Fruit fly (Drosophila melanogaster) whole organism, pupa: ENCODE data around the gene RpL13A.

ENCODE experiments used
- CG10348 ChIP-seq: fragments of 200-800 bp; sonication (Bioruptor generic); IDR thresholded peaks from 2 replicates; pipeline ENCODE4 v1.3.6; 2022; ENCODE audit warnings: missing biosample characterization, missing genetic modification characterization
- CG12605 ChIP-seq: fragments of 200-800 bp; sonication (Bioruptor generic); IDR thresholded peaks from 2 replicates; pipeline ENCODE4 v1.3.6; 2022; ENCODE audit warnings: missing biosample characterization, missing genetic modification characterization
- CG13204 ChIP-seq: fragments of 200-800 bp; sonication (Bioruptor generic); optimal IDR thresholded peaks from 2 replicates; lab custom pipeline; 2018; ENCODE audit warnings: missing biosample characterization, mild to moderate bottlenecking, missing genetic modification characterization, moderate library complexity
- CG14655 ChIP-seq: fragments of 200-800 bp; sonication (Bioruptor generic); optimal IDR thresholded peaks from 3 replicates; lab custom pipeline; 2017; ENCODE audit warnings: mild to moderate bottlenecking, missing biosample characterization, missing genetic modification reagents, missing genetic modification characterization
- CG15710 ChIP-seq: fragments of 200-800 bp; sonication (Bioruptor generic); optimal IDR thresholded peaks from 2 replicates; lab custom pipeline; 2018; ENCODE audit warnings: missing biosample characterization, mild to moderate bottlenecking, missing genetic modification characterization, moderate library complexity
- CG17806 ChIP-seq: fragments of 200-800 bp; sonication (Bioruptor generic); optimal IDR thresholded peaks from 2 replicates; lab custom pipeline; 2018; ENCODE audit warnings: missing biosample characterization, mild to moderate bottlenecking, missing genetic modification characterization, moderate library complexity
- CG32121 ChIP-seq: fragments of 200-800 bp; sonication (Bioruptor generic); IDR thresholded peaks from 2 replicates; pipeline ENCODE4 v1.3.6; 2022; ENCODE audit warnings: missing biosample characterization, missing genetic modification characterization
- CG34367 ChIP-seq: fragments of 200-800 bp; sonication (Bioruptor generic); optimal IDR thresholded peaks from 2 replicates; lab custom pipeline; 2018; ENCODE audit warnings: missing biosample characterization, mild to moderate bottlenecking, missing genetic modification characterization
- CG4496 ChIP-seq: fragments of 200-800 bp; sonication (Bioruptor generic); IDR thresholded peaks from 3 replicates; pipeline ENCODE4 v1.3.6; 2022; ENCODE audit warnings: missing biosample characterization, missing genetic modification characterization
- CG8159 ChIP-seq: fragments of 200-800 bp; sonication (Bioruptor generic); optimal IDR thresholded peaks from 3 replicates; lab custom pipeline; 2018; ENCODE audit warnings: missing biosample characterization, mild to moderate bottlenecking, missing genetic modification characterization, moderate library complexity
- CG8301 ChIP-seq: fragments of 200-800 bp; sonication (Bioruptor generic); optimal IDR thresholded peaks from 2 replicates; lab custom pipeline; 2018; ENCODE audit warnings: missing biosample characterization, mild to moderate bottlenecking, missing genetic modification characterization
- CG9948 ChIP-seq: fragments of 200-800 bp; sonication (Bioruptor generic); optimal IDR thresholded peaks from 2 replicates; lab custom pipeline; 2018; ENCODE audit warnings: missing biosample characterization, mild to moderate bottlenecking, missing genetic modification characterization, moderate library complexity
- D1 ChIP-seq: fragments of 200-800 bp; sonication (Bioruptor generic); optimal IDR thresholded peaks from 2 replicates; lab custom pipeline; 2018; ENCODE audit warnings: missing biosample characterization, mild to moderate bottlenecking, missing genetic modification characterization, moderate library complexity
- EcR ChIP-seq: fragments of 200-800 bp; sonication (Bioruptor generic); optimal IDR thresholded peaks from 3 replicates; lab custom pipeline; 2019; ENCODE audit warnings: missing biosample characterization, missing genetic modification characterization, mild to moderate bottlenecking, moderate library complexity, missing genetic modification reagents
- Ets98B ChIP-seq: fragments of 200-800 bp; sonication (Bioruptor generic); IDR thresholded peaks from 2 replicates; pipeline ENCODE4 v1.3.6; 2022; ENCODE audit warnings: missing biosample characterization, missing genetic modification characterization
- Pif1A ChIP-seq: fragments of 200-800 bp; sonication (Bioruptor generic); optimal IDR thresholded peaks from 3 replicates; lab custom pipeline; 2016; ENCODE audit warnings: missing biosample characterization, missing genetic modification characterization
- Pif1B ChIP-seq: fragments of 200-800 bp; sonication (Bioruptor generic); optimal IDR thresholded peaks from 3 replicates; lab custom pipeline; 2016; ENCODE audit warnings: missing biosample characterization, missing genetic modification characterization
- Snoo ChIP-seq: fragments of 200-800 bp; sonication (Bioruptor generic); optimal IDR thresholded peaks from 3 replicates; lab custom pipeline; 2017; ENCODE audit warnings: missing biosample characterization, mild to moderate bottlenecking, missing genetic modification characterization, inconsistent platforms
- fd96Ca ChIP-seq: fragments of 200-800 bp; sonication (Bioruptor generic); IDR thresholded peaks from 3 replicates; pipeline ENCODE4 v1.3.6; 2022; ENCODE audit warnings: missing biosample characterization, missing genetic modification characterization
- gl ChIP-seq: fragments of 200-800 bp; sonication (Bioruptor generic); optimal IDR thresholded peaks from 2 replicates; lab custom pipeline; 2018; ENCODE audit warnings: missing biosample characterization, mild to moderate bottlenecking, missing genetic modification characterization
- rn ChIP-seq: fragments of 200-800 bp; sonication (Bioruptor generic); IDR thresholded peaks from 2 replicates; pipeline ENCODE4 v1.3.6; 2022; ENCODE audit warnings: missing biosample characterization, missing genetic modification characterization

RpL13A gene

dm6 chr3R:5620387-5620956 lies 3.8 kb upstream of the RpL13A start:
- TF ChIP-seq CG9948 (peak; percentile 41), CG12605 (GFP tag; lab: Robert Waterston, UW) (peak; percentile 30), CG13204 (GFP tag; lab: Kevin White, UChicago) (no peak), EcR (GFP tag; lab: Kevin White, UChicago) (no peak), gl (peak; percentile 14), CG17806 (tag; lab: Kevin White, UChicago) (peak; percentile 45), CG32121 (GFP tag; lab: Robert Waterston, UW) (peak; percentile 33; the same call in 1 of the 2 replicates), CG14655 (GFP tag; lab: Kevin White, UChicago) (peak; percentile 79), CG4496 (0 out of 3 replicates have a peak, but pooled peaks have one; percentile 45), Ets98B (no peak; the same call in 1 of the 2 replicates), Snoo (tag; lab: Kevin White, UChicago) (peak; percentile 60), CG8301 (tag; lab: Kevin White, UChicago) (peak; percentile 58), Pif1B (peak; percentile 34), rn (GFP tag; lab: Robert Waterston, UW) (peak; percentile 51), CG8159 (tag; lab: Kevin White, UChicago) (peak; percentile 70), CG10348 (GFP tag; lab: Robert Waterston, UW) (no peak), CG15710 (tag; lab: Kevin White, UChicago) (peak; percentile 60), fd96Ca (GFP tag; lab: Robert Waterston, UW) (peak; percentile 64; the same call in 1 of the 3 replicates), D1 (tag; lab: Kevin White, UChicago) (no peak), Pif1A (GFP tag; lab: Kevin White, UChicago) (peak; percentile 61), CG34367 (tag; lab: Kevin White, UChicago) (peak; percentile 30)

dm6 chr3R:5621714-5622405 lies 2.4 kb upstream of the RpL13A start:
- peak; percentile 14 for TF ChIP-seq CG14655 (GFP tag; lab: Kevin White, UChicago)
- TF ChIP-seq CG17806 (tag; lab: Kevin White, UChicago): no peak
- TF ChIP-seq CG15710 (tag; lab: Kevin White, UChicago): no peak
- no peak for TF ChIP-seq Pif1B
- TF ChIP-seq D1 (tag; lab: Kevin White, UChicago): no peak
- no peak; the same call in 1 of the 2 replicates for TF ChIP-seq Ets98B
- peak; percentile 77 for TF ChIP-seq CG13204 (GFP tag; lab: Kevin White, UChicago)
- no peak for TF ChIP-seq CG9948
- no peak for TF ChIP-seq Snoo (tag; lab: Kevin White, UChicago)
- peak; percentile 4 for TF ChIP-seq CG8301 (tag; lab: Kevin White, UChicago)
- TF ChIP-seq CG10348 (GFP tag; lab: Robert Waterston, UW): no peak
- peak; percentile 42; the same call in 1 of the 3 replicates for TF ChIP-seq CG4496
- TF ChIP-seq CG8159 (tag; lab: Kevin White, UChicago): peak; percentile 27
- TF ChIP-seq EcR (GFP tag; lab: Kevin White, UChicago): peak; percentile 94
- TF ChIP-seq fd96Ca (GFP tag; lab: Robert Waterston, UW): 0 out of 3 replicates have a peak, but pooled peaks have one; percentile 45
- peak; percentile 4 for TF ChIP-seq Pif1A (GFP tag; lab: Kevin White, UChicago)
- peak; percentile 18 for TF ChIP-seq CG34367 (tag; lab: Kevin White, UChicago)
- TF ChIP-seq rn (GFP tag; lab: Robert Waterston, UW): no peak
- peak; percentile 50 for TF ChIP-seq CG12605 (GFP tag; lab: Robert Waterston, UW)
- TF ChIP-seq gl: peak; percentile 82
- TF ChIP-seq CG32121 (GFP tag; lab: Robert Waterston, UW): no peak

dm6 chr3R:5622406-5622752 lies 1.9 kb upstream of the RpL13A start:
- TF ChIP-seq CG8301 (tag; lab: Kevin White, UChicago): no peak
- TF ChIP-seq gl: no peak

- TF ChIP-seq gl (peak; percentile 27), Pif1A (GFP tag; lab: Kevin White, UChicago) (peak; percentile 21), Pif1B (peak; percentile 38), EcR (GFP tag; lab: Kevin White, UChicago) (peak; percentile 25), D1 (tag; lab: Kevin White, UChicago) (no peak), Ets98B (no peak)
Measured at dm6 chr3R:5622985-5623630, 1.2 kb upstream of the RpL13A start.

dm6 chr3R:5627552-5627951 lies 3.3 kb downstream of the RpL13A start, which contains the start of gene CG31551:
TSS of gene CG31551 (plus strand) at chr3R:5627852.
- TF ChIP-seq CG34367 (tag; lab: Kevin White, UChicago) (no peak), CG15710 (tag; lab: Kevin White, UChicago) (no peak), CG8301 (tag; lab: Kevin White, UChicago) (no peak), fd96Ca (GFP tag; lab: Robert Waterston, UW) (no peak), CG8159 (tag; lab: Kevin White, UChicago) (no peak), CG32121 (GFP tag; lab: Robert Waterston, UW) (no peak), CG17806 (tag; lab: Kevin White, UChicago) (no peak), Pif1A (GFP tag; lab: Kevin White, UChicago) (no peak), gl (no peak), CG13204 (GFP tag; lab: Kevin White, UChicago) (no peak)
